Worm (Caenorhabditis elegans) whole organism, young adult: ENCODE measurements around the gene K04A8.20.
"Not testable (repeated sequence)": the region's sequence is repeated elsewhere in the genome, so short reads cannot be mapped to it uniquely, and the experiment has no call there.

ENCODE experiments used
- B0261.1 ChIP-seq: sonication (generic microtip); optimal IDR thresholded peaks from 2 replicates; lab custom pipeline; 2016; ENCODE audit warnings: mild to moderate bottlenecking, missing genetic modification characterization, moderate library complexity, missing compliant biosample characterization
- B0336.3 ChIP-seq: fragments of 200-800 bp; sonication (Bioruptor generic); IDR thresholded peaks from 2 replicates; pipeline ENCODE4 v1.3.6; 2022; ENCODE audit warnings: missing genetic modification characterization, missing compliant biosample characterization
- C17E4.6 ChIP-seq: fragments of 200-800 bp; sonication (Bioruptor generic); IDR thresholded peaks from 2 replicates; pipeline ENCODE4 v1.3.6; 2022; ENCODE audit warnings: missing genetic modification reagents, missing genetic modification characterization, missing compliant biosample characterization
- F22D6.2 ChIP-seq: sonication (generic microtip); optimal IDR thresholded peaks from 2 replicates; lab custom pipeline; 2016; ENCODE audit warnings: mild to moderate bottlenecking, missing genetic modification characterization, missing compliant biosample characterization
- F23B12.7 ChIP-seq: sonication (generic microtip); optimal IDR thresholded peaks from 2 replicates; lab custom pipeline; 2017; ENCODE audit warnings: missing genetic modification characterization, mild to moderate bottlenecking, missing compliant biosample characterization, antibody characterized with exemption, moderate library complexity; ENCODE audit not compliant: insufficient read depth
- F55B11.4 ChIP-seq: sonication (generic microtip); optimal IDR thresholded peaks from 2 replicates; lab custom pipeline; 2016; ENCODE audit warnings: missing compliant biosample characterization, missing genetic modification characterization, borderline replicate concordance; ENCODE audit not compliant: insufficient read depth
- T07F8.4 ChIP-seq: sonication (generic microtip); optimal IDR thresholded peaks from 2 replicates; lab custom pipeline; 2016; ENCODE audit warnings: mild to moderate bottlenecking, missing genetic modification characterization, moderate library complexity, missing compliant biosample characterization
- Y56A3A.18 ChIP-seq: fragments of 200-800 bp; sonication (Bioruptor generic); IDR thresholded peaks from 2 replicates; pipeline ENCODE4 v1.3.6; 2022; ENCODE audit warnings: missing genetic modification reagents, missing genetic modification characterization, missing compliant biosample characterization
- Y67H2A.10 ChIP-seq: fragments of 200-800 bp; sonication (Bioruptor generic); conservative IDR thresholded peaks from 2 replicates; pipeline ENCODE4 v1.3.6; 2022; ENCODE audit warnings: missing genetic modification reagents, missing genetic modification characterization, missing compliant biosample characterization
- Y95B8A.8 ChIP-seq: fragments of 200-800 bp; sonication (Bioruptor generic); IDR thresholded peaks from 2 replicates; pipeline ENCODE4 v1.3.6; 2022; ENCODE audit warnings: missing genetic modification reagents, missing genetic modification characterization, missing compliant biosample characterization
- atf-7 ChIP-seq: sonication (generic microtip); optimal IDR thresholded peaks from 2 replicates; lab custom pipeline; 2017; ENCODE audit warnings: mild to moderate bottlenecking, missing genetic modification characterization, missing compliant biosample characterization
- attf-5 ChIP-seq: fragments of 200-800 bp; sonication (Bioruptor generic); optimal IDR thresholded peaks from 2 replicates; lab custom pipeline; 2018; ENCODE audit warnings: mild to moderate bottlenecking, missing genetic modification characterization, missing compliant biosample characterization
- bed-2 ChIP-seq: fragments of 200-800 bp; sonication (Bioruptor generic); IDR thresholded peaks from 2 replicates; pipeline ENCODE4 v1.3.6; 2022; ENCODE audit warnings: missing genetic modification reagents, missing genetic modification characterization, missing compliant biosample characterization
- ccch-3 ChIP-seq: fragments of 200-800 bp; sonication (Bioruptor generic); optimal IDR thresholded peaks from 2 replicates; lab custom pipeline; 2018; ENCODE audit warnings: mild to moderate bottlenecking, missing genetic modification characterization, missing compliant biosample characterization
- cebp-1 ChIP-seq, 2 experiments: fragments of 200-800 bp in 1 of 2; sonication (Bioruptor generic) in 1 of 2; sonication (generic microtip) in 1 of 2; IDR thresholded peaks in 1 of 2; optimal IDR thresholded peaks in 1 of 2; 2 replicates each; pipeline versions ENCODE4 v1.3.6 to Lab custom; 2017 to 2022; ENCODE audit warnings: missing compliant biosample characterization in 2 of 2, missing genetic modification characterization in 2 of 2, mild to moderate bottlenecking in 1 of 2, missing genetic modification reagents in 1 of 2, moderate library complexity in 1 of 2
- ceh-27 ChIP-seq: fragments of 200-800 bp; sonication (Bioruptor generic); optimal IDR thresholded peaks from 2 replicates; lab custom pipeline; 2018; ENCODE audit warnings: mild to moderate bottlenecking, missing genetic modification characterization, moderate library complexity, missing compliant biosample characterization
- ceh-40 ChIP-seq: fragments of 200-800 bp; sonication (Bioruptor generic); IDR thresholded peaks from 2 replicates; pipeline ENCODE4 v1.3.6; 2022; ENCODE audit warnings: missing genetic modification characterization, missing compliant biosample characterization
- ceh-58 ChIP-seq: fragments of 200-800 bp; sonication (Bioruptor generic); IDR thresholded peaks from 2 replicates; pipeline ENCODE4 v1.3.6; 2022; ENCODE audit warnings: missing genetic modification characterization, missing compliant biosample characterization
- dpff-1 ChIP-seq: sonication (generic microtip); optimal IDR thresholded peaks from 2 replicates; lab custom pipeline; 2017; ENCODE audit warnings: mild to moderate bottlenecking, missing genetic modification characterization, missing compliant biosample characterization
- egl-44 ChIP-seq: fragments of 200-800 bp; sonication (Bioruptor generic); IDR thresholded peaks from 2 replicates; pipeline ENCODE4 v1.3.6; 2022; ENCODE audit warnings: missing genetic modification reagents, missing genetic modification characterization, missing compliant biosample characterization
- hlh-12 ChIP-seq: sonication (generic microtip); optimal IDR thresholded peaks from 2 replicates; lab custom pipeline; 2016; ENCODE audit warnings: missing genetic modification characterization, missing compliant biosample characterization
- hlh-26 ChIP-seq: fragments of 200-800 bp; sonication (Bioruptor generic); conservative IDR thresholded peaks from 2 replicates; pipeline ENCODE4 v1.3.6; 2022; ENCODE audit warnings: missing genetic modification reagents, missing genetic modification characterization, missing compliant biosample characterization
- hmg-20 ChIP-seq: fragments of 200-800 bp; sonication (Bioruptor generic); IDR thresholded peaks from 2 replicates; pipeline ENCODE4 v1.3.6; 2022; ENCODE audit warnings: missing genetic modification reagents, missing genetic modification characterization, missing compliant biosample characterization
- hrde-1 ChIP-seq: sonication (generic microtip); optimal IDR thresholded peaks from 2 replicates; lab custom pipeline; 2016; ENCODE audit warnings: missing genetic modification characterization, mild to moderate bottlenecking, missing compliant biosample characterization, moderate library complexity, missing genotype, missing genetic modification reagents, borderline replicate concordance
- lin-54 ChIP-seq: fragments of 200-800 bp; sonication (Bioruptor generic); optimal IDR thresholded peaks from 2 replicates; lab custom pipeline; 2018; ENCODE audit warnings: mild to moderate bottlenecking, missing genetic modification characterization, missing compliant biosample characterization
- lir-1 ChIP-seq: fragments of 200-800 bp; sonication (Bioruptor generic); conservative IDR thresholded peaks from 2 replicates; pipeline ENCODE4 v1.3.6; 2022; ENCODE audit warnings: missing genetic modification reagents, missing genetic modification characterization, missing compliant biosample characterization
- mes-4 ChIP-seq: sonication (generic microtip); optimal IDR thresholded peaks from 2 replicates; lab custom pipeline; 2016; ENCODE audit warnings: missing genotype, missing genetic modification characterization, missing compliant biosample characterization
- nfyb-1 ChIP-seq: fragments of 200-800 bp; sonication (Bioruptor generic); IDR thresholded peaks from 2 replicates; pipeline ENCODE4 v1.3.6; 2022; ENCODE audit warnings: missing genetic modification reagents, missing genetic modification characterization, missing compliant biosample characterization
- nhr-179 ChIP-seq: sonication (generic microtip); optimal IDR thresholded peaks from 2 replicates; lab custom pipeline; 2016; ENCODE audit warnings: mild to moderate bottlenecking, missing genetic modification characterization, missing compliant biosample characterization
- nhr-80 ChIP-seq: sonication (generic microtip); optimal IDR thresholded peaks from 2 replicates; lab custom pipeline; 2016; ENCODE audit warnings: missing genetic modification characterization, missing compliant biosample characterization
- snpc-4 ChIP-seq, 5 experiments: fragments of 150-350 bp in 1 of 5; sonication (generic microtip) in 4 of 5; optimal IDR thresholded peaks; 2 replicates each; lab custom pipeline; 2014 to 2018; ENCODE audit warnings: missing genetic modification characterization in 5 of 5, missing biosample characterization in 3 of 5, antibody characterized with exemption in 2 of 5, mild to moderate bottlenecking in 2 of 5, missing compliant biosample characterization in 2 of 5, missing genotype in 2 of 5, moderate library complexity in 2 of 5, missing genetic modification reagents in 1 of 5
- unc-130 ChIP-seq: sonication (generic microtip); optimal IDR thresholded peaks from 2 replicates; lab custom pipeline; 2016; ENCODE audit warnings: missing genetic modification reagents, missing genetic modification characterization, missing compliant biosample characterization
- unc-62 ChIP-seq: fragments of 150-350 bp; optimal IDR thresholded peaks from 2 replicates; lab custom pipeline; 2014; ENCODE audit warnings: missing biosample characterization, missing genetic modification reagents, missing genetic modification characterization
- xnd-1 ChIP-seq: sonication (generic microtip); optimal IDR thresholded peaks from 2 replicates; lab custom pipeline; 2016; ENCODE audit warnings: missing genotype, missing genetic modification reagents, missing genetic modification characterization, missing compliant biosample characterization

K04A8.20 gene

ce11 chrV:6575406-6576130 lies 26.3 kb downstream of the K04A8.20 start, which contains the start of gene fut-2:
TSS of gene fut-2 (minus strand) at chrV:6575890.
- TF ChIP-seq nhr-80 (tag; lab: Kevin White, UChicago) = peak; percentile 84
- no peak for TF ChIP-seq ceh-27 (GFP tag; lab: Kevin White, UChicago)
- TF ChIP-seq, all 124 proteins: peak for 1

- no peak for TF ChIP-seq F22D6.2 (tag; lab: Kevin White, UChicago)
- TF ChIP-seq T07F8.4 (tag; lab: Kevin White, UChicago) = no peak
- TF ChIP-seq nhr-179 (tag; lab: Kevin White, UChicago) = no peak
- TF ChIP-seq C17E4.6 (GFP tag; lab: Robert Waterston, UW) = no peak
- no peak for TF ChIP-seq Y95B8A.8 (GFP tag; lab: Robert Waterston, UW)
- TF ChIP-seq ceh-58 (GFP tag; lab: Robert Waterston, UW) = no peak
- no peak for TF ChIP-seq atf-7 (tag; lab: Kevin White, UChicago)
- TF ChIP-seq, all 124 proteins: peak for 0
Observed at ce11 chrV:6576567-6576966, 27.3 kb downstream of the K04A8.20 start, which contains the start of gene EGAP9.4. TSS of gene EGAP9.4 (plus strand) at chrV:6576867.

ce11 chrV:6579992-6580391 lies 30.7 kb downstream of the K04A8.20 start, which contains the start of gene EGAP9.3:
TSS of gene EGAP9.3 (minus strand) at chrV:6580122.
- TF ChIP-seq nhr-80 (tag; lab: Kevin White, UChicago) (peak; percentile 59), ceh-40 (GFP tag; lab: Robert Waterston, UW) (no peak)

ce11 chrV:6581762-6582161 lies 32.5 kb downstream of the K04A8.20 start, which contains the start of gene ZK1055.4:
TSS of gene ZK1055.4 (plus strand) at chrV:6582062.
- TF ChIP-seq B0261.1; hlh-12 (tag; lab: Kevin White, UChicago); ccch-3 (GFP tag; lab: Kevin White, UChicago): not testable (repeated sequence)

ce11 chrV:6590283-6590682 lies 41.0 kb downstream of the K04A8.20 start, which contains the start of gene ZK1055.2:
TSS of gene ZK1055.2 (plus strand) at chrV:6590583.
- TF ChIP-seq lin-54 (GFP tag; lab: Kevin White, UChicago) (no peak), Y56A3A.18 (GFP tag; lab: Robert Waterston, UW) (no peak), B0336.3 (GFP tag; lab: Robert Waterston, UW) (no peak), ceh-40 (GFP tag; lab: Robert Waterston, UW) (no peak), C17E4.6 (GFP tag; lab: Robert Waterston, UW) (no peak), F55B11.4 (tag; lab: Kevin White, UChicago) (no peak), hrde-1 (no peak), unc-62 (no peak)
- TF ChIP-seq, all 124 proteins: peak for 0

ce11 chrV:6593700-6594244 lies 44.5 kb downstream of the K04A8.20 start, which contains the start of gene hcp-1:
TSS of gene hcp-1 (plus strand) at chrV:6594194.
- peak; percentile 62 for TF ChIP-seq hrde-1
- TF ChIP-seq F23B12.7 = peak; percentile 58
- no peak for TF ChIP-seq ccch-3 (GFP tag; lab: Kevin White, UChicago)
- TF ChIP-seq hmg-20 = 0 out of 2 replicates have a peak, but pooled peaks have one; percentile 14
- 0 out of 2 replicates have a peak, but pooled peaks have one; percentile 28 for TF ChIP-seq Y56A3A.18 (GFP tag; lab: Robert Waterston, UW)
- no peak for TF ChIP-seq hlh-26 (GFP tag; lab: Robert Waterston, UW)
- no peak for TF ChIP-seq cebp-1 (GFP tag; IDR thresholded peaks at IDR 0.05; lab: Robert Waterston, UW)
- TF ChIP-seq cebp-1 (tag; optimal IDR thresholded peaks at IDR 0.05; lab: Kevin White, UChicago) = no peak
- no peak for TF ChIP-seq nfyb-1 (GFP tag; lab: Robert Waterston, UW)
- TF ChIP-seq ceh-27 (GFP tag; lab: Kevin White, UChicago) = no peak
- TF ChIP-seq lir-1 (GFP tag; lab: Robert Waterston, UW) = peak; percentile 77
- TF ChIP-seq mes-4 (tag; lab: Kevin White, UChicago) = no peak
- 0 out of 2 replicates have a peak, but pooled peaks have one; percentile 40 for TF ChIP-seq Y67H2A.10 (GFP tag; lab: Robert Waterston, UW)
- peak; percentile 34 for TF ChIP-seq snpc-4 (GFP tag; optimal IDR thresholded peaks at IDR 0.05; lab: Kevin White, UChicago)
- TF ChIP-seq snpc-4 (tag; optimal IDR thresholded peaks at IDR 0.05; lab: Kevin White, UChicago) = peak in 2 of 4 experiments; percentile 56 to 66
- TF ChIP-seq egl-44 = no peak
- TF ChIP-seq unc-130 (GFP tag; lab: Kevin White, UChicago) = peak; percentile 86
- TF ChIP-seq C17E4.6 (GFP tag; lab: Robert Waterston, UW) = peak; percentile 84; the same call in 1 of the 2 replicates
- no peak for TF ChIP-seq dpff-1
- no peak for TF ChIP-seq bed-2
- TF ChIP-seq B0261.1 = no peak
- no peak for TF ChIP-seq attf-5
- peak; percentile 99 for TF ChIP-seq xnd-1 (tag; lab: Kevin White, UChicago)
